Fruit fly (Drosophila melanogaster): ENCODE data around the gene CG31802.

CG31802 gene

DNA sequence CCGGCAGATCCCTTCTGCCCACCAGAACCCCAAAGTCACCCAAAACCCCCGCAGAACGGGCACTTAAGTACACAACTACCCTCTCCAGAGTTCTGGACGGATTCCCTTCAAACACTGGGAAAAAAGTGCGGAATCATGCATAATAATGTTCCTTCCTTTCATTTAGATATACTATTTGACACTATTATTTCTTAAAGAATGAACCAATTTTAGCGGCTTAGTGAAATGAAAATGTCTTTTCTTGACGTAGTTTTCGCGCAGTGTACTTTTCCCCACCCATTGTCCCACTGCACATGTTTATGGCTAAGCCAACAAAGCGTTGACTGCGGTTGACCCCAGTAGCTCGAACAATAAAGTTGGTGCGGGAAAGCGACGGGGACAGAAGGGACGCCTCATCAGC is 22.3 kb downstream of the CG31802 start (continued):
- TF ChIP-seq CG34422 (GFP tag; IDR thresholded peaks at IDR 0.05): 0 out of 3 replicates have a peak, but pooled peaks have one; percentile 22
- TF ChIP-seq Antp (GFP tag; optimal IDR thresholded peaks at IDR 0.05): peak; percentile 7
- TF ChIP-seq Awh (GFP tag; IDR thresholded peaks at IDR 0.05): no peak
- TF ChIP-seq H15 (GFP tag; IDR thresholded peaks at IDR 0.05): no peak
- no peak for TF ChIP-seq en (GFP tag; optimal IDR thresholded peaks at IDR 0.05)
- no peak for TF ChIP-seq ERR (GFP tag; optimal IDR thresholded peaks at IDR 0.05)
- TF ChIP-seq jing (GFP tag; optimal IDR thresholded peaks at IDR 0.05): peak; percentile 4
- TF ChIP-seq dpn (GFP tag; optimal IDR thresholded peaks at IDR 0.05): peak in 1 of 2 experiments; percentile 0
- TF ChIP-seq CG17385 (GFP tag; optimal IDR thresholded peaks at IDR 0.05): peak; percentile 1
- no peak for TF ChIP-seq CG16863 (GFP tag; optimal IDR thresholded peaks at IDR 0.05)
- peak; percentile 48 for TF ChIP-seq CG2678 (tag; optimal IDR thresholded peaks at IDR 0.05)
- TF ChIP-seq gcm2 (GFP tag; optimal IDR thresholded peaks at IDR 0.05): no peak
- TF ChIP-seq CG11695 (GFP tag; IDR thresholded peaks at IDR 0.05): no peak
- peak; percentile 0 for TF ChIP-seq slp2 (GFP tag; optimal IDR thresholded peaks at IDR 0.05)
- no peak for TF ChIP-seq CG18011 (GFP tag; optimal IDR thresholded peaks at IDR 0.05)
- no peak for TF ChIP-seq pzg (GFP tag; optimal IDR thresholded peaks at IDR 0.05)
- TF ChIP-seq sens (GFP tag): peak; percentile 71
- TF ChIP-seq sr (GFP tag; IDR thresholded peaks at IDR 0.05): no peak
- TF ChIP-seq sim (GFP tag; IDR thresholded peaks at IDR 0.05): no peak
- TF ChIP-seq mam (GFP tag; optimal IDR thresholded peaks at IDR 0.05): peak; percentile 20

DNA sequence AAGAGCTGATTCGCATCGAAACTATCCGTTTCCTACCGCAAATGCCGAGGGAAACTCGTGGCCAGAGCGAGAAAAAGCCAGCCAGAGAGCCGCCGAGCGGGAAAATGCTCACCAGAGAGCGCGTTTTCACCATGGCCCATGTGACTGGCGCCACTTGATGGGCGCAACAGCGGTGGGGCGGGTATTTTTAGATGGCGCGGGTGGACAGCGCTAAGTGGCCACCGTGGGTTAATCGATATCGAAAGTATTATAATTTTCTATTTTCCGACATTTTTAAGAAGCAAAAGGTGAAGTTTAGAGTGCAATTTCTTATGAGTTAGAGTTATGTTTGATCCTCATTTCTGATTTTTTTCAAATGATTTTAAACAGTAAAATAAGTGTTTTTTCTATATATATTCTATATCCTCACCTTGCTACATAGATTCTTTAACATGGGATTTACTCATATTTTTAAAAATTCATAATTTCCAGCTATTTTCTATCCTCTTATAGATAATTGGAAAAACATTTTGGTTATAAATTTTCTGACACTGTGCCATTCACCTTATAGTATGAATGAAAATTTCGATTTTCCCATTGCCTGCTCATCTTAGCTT is 24.3 kb downstream of the CG31802 start, which contains the start of gene Ptp36E:
Ptp36E (minus strand) TSS at position 360 of the 596 bp plus-strand sequence.
- TF ChIP-seq bbx (GFP tag; IDR thresholded peaks at IDR 0.05; ENCODE audit: partially characterized antibody) (no peak), CG12769 (tag; optimal IDR thresholded peaks at IDR 0.05) (peak; percentile 20), CG34376 (GFP tag; optimal IDR thresholded peaks at IDR 0.05) (peak; percentile 62), nom (GFP tag; optimal IDR thresholded peaks at IDR 0.05) (no peak), CG17612 (GFP tag; IDR thresholded peaks at IDR 0.05) (peak; percentile 55; the same call in 1 of the 2 replicates), hbn (GFP tag; IDR thresholded peaks at IDR 0.05; ENCODE audit: partially characterized antibody) (no peak), wor (GFP tag; IDR thresholded peaks at IDR 0.05) (peak; percentile 53), crp (GFP tag; optimal IDR thresholded peaks at IDR 0.05) (peak in 1 of 2 experiments; percentile 34), gem (tag; optimal IDR thresholded peaks at IDR 0.05) (peak; percentile 94), CG14860 (GFP tag; IDR thresholded peaks at IDR 0.05; ENCODE audit: partially characterized antibody) (no peak), sens-2 (GFP tag; IDR thresholded peaks at IDR 0.05) (no peak), ap (GFP tag; IDR thresholded peaks at IDR 0.05) (peak; percentile 55), Dip2 (GFP tag; IDR thresholded peaks at IDR 0.05) (peak; percentile 29; the same call in 1 of the 2 replicates), Tbp (GFP tag; optimal IDR thresholded peaks at IDR 0.05) (no peak), da (GFP tag; optimal IDR thresholded peaks at IDR 0.05) (no peak), CG14667 (GFP tag; IDR thresholded peaks at IDR 0.05) (peak; percentile 80), D19B (GFP tag; optimal IDR thresholded peaks at IDR 0.05) (peak; percentile 79), PHDP (tag; optimal IDR thresholded peaks at IDR 0.05) (peak; percentile 91), ERR (GFP tag; optimal IDR thresholded peaks at IDR 0.05) (no peak), ewg (GFP tag; optimal IDR thresholded peaks at IDR 0.05) (peak; percentile 53), CG7556 (GFP tag; optimal IDR thresholded peaks at IDR 0.05) (peak; percentile 93), bcd (GFP tag; optimal IDR thresholded peaks at IDR 0.05) (peak; percentile 85), Mrtf (GFP tag; IDR thresholded peaks at IDR 0.05) (peak; percentile 70; the same call in 2 of the 3 replicates), slp2 (GFP tag; optimal IDR thresholded peaks at IDR 0.05) (no peak), hth (optimal IDR thresholded peaks at IDR 0.05) (no peak), Bdp1 (GFP tag; optimal IDR thresholded peaks at IDR 0.05) (no peak), org-1 (GFP tag; optimal IDR thresholded peaks at IDR 0.05) (peak; percentile 79), CG11560 (tag; IDR thresholded peaks at IDR 0.05) (peak; percentile 66; the same call in 2 of the 3 replicates), CG2116 (GFP tag; optimal IDR thresholded peaks at IDR 0.05) (peak; percentile 22), knrl (GFP tag; IDR thresholded peaks at IDR 0.05; ENCODE audit: partially characterized antibody) (no peak), pum (GFP tag; optimal IDR thresholded peaks at IDR 0.05) (peak; percentile 44), Dek (tag; optimal IDR thresholded peaks at IDR 0.05) (peak; percentile 84)

Measured in whole organism, embryonic.